Fruit fly (Drosophila melanogaster) whole organism, embryonic: ENCODE data around the gene CG15890.

ENCODE experiments used
- B-H1 ChIP-seq: fragments of 200-800 bp; sonication (Bioruptor generic); IDR thresholded peaks from 3 replicates; pipeline ENCODE4 v1.3.6; 2022; ENCODE audit warnings: missing biosample characterization, missing genetic modification characterization
- Bdp1 ChIP-seq: fragments of 200-800 bp; sonication (Bioruptor generic); optimal IDR thresholded peaks from 3 replicates; lab custom pipeline; 2016; ENCODE audit warnings: missing biosample characterization, missing genetic modification characterization
- CG11398 ChIP-seq: fragments of 200-800 bp; sonication (Bioruptor generic); optimal IDR thresholded peaks from 2 replicates; lab custom pipeline; 2016; ENCODE audit warnings: missing biosample characterization, missing genetic modification characterization
- CG12659 ChIP-seq: fragments of 200-800 bp; sonication (Bioruptor generic); optimal IDR thresholded peaks from 3 replicates; lab custom pipeline; 2017; ENCODE audit warnings: mild to moderate bottlenecking, missing biosample characterization, missing genetic modification reagents, missing genetic modification characterization
- CG13123 ChIP-seq: fragments of 200-800 bp; sonication (Bioruptor generic); optimal IDR thresholded peaks from 2 replicates; lab custom pipeline; 2016; ENCODE audit warnings: missing biosample characterization, missing genetic modification characterization
- CG13287 ChIP-seq: fragments of 200-800 bp; sonication (Bioruptor generic); IDR thresholded peaks from 2 replicates; pipeline ENCODE4 v1.3.6; 2022; ENCODE audit warnings: missing biosample characterization, missing genetic modification characterization; ENCODE audit not compliant: partially characterized antibody
- CG15269 ChIP-seq: fragments of 200-800 bp; sonication (Bioruptor generic); optimal IDR thresholded peaks from 2 replicates; lab custom pipeline; 2018; ENCODE audit warnings: missing biosample characterization, mild to moderate bottlenecking, missing genetic modification characterization, moderate library complexity
- CG16863 ChIP-seq: fragments of 200-800 bp; sonication (Bioruptor generic); optimal IDR thresholded peaks from 3 replicates; lab custom pipeline; 2016; ENCODE audit warnings: missing biosample characterization, missing genetic modification characterization
- CG17612 ChIP-seq: fragments of 200-800 bp; sonication (Bioruptor generic); IDR thresholded peaks from 2 replicates; pipeline ENCODE4 v1.3.6; 2022; ENCODE audit warnings: missing biosample characterization, missing genetic modification characterization
- CG17912 ChIP-seq: fragments of 200-800 bp; sonication (Bioruptor generic); optimal IDR thresholded peaks from 2 replicates; lab custom pipeline; 2018; ENCODE audit warnings: missing biosample characterization, mild to moderate bottlenecking, missing genetic modification characterization
- CG18476 ChIP-seq: fragments of 200-800 bp; sonication (Bioruptor generic); optimal IDR thresholded peaks from 2 replicates; lab custom pipeline; 2016; ENCODE audit warnings: missing biosample characterization, mild to moderate bottlenecking, missing genetic modification characterization
- CG43689 ChIP-seq: fragments of 200-800 bp; sonication (Bioruptor generic); IDR thresholded peaks from 2 replicates; pipeline ENCODE4 v1.3.6; 2022; ENCODE audit warnings: missing biosample characterization, missing genetic modification characterization
- CG7357 ChIP-seq: fragments of 200-800 bp; sonication (Bioruptor generic); IDR thresholded peaks from 3 replicates; pipeline ENCODE4 v1.3.6; 2022; ENCODE audit warnings: missing biosample characterization, missing genetic modification characterization
- CG7963 ChIP-seq: fragments of 200-800 bp; sonication (Bioruptor generic); IDR thresholded peaks from 3 replicates; pipeline ENCODE4 v1.3.6; 2022; ENCODE audit warnings: missing biosample characterization, missing genetic modification characterization; ENCODE audit not compliant: partially characterized antibody
- CG8089 ChIP-seq: fragments of 200-800 bp; sonication (Bioruptor generic); optimal IDR thresholded peaks from 3 replicates; lab custom pipeline; 2016; ENCODE audit warnings: missing biosample characterization, missing genetic modification characterization
- CG8359 ChIP-seq: fragments of 200-800 bp; sonication (Bioruptor generic); optimal IDR thresholded peaks from 2 replicates; lab custom pipeline; 2017; ENCODE audit warnings: missing biosample characterization, mild to moderate bottlenecking, missing genetic modification characterization, borderline replicate concordance
- Camta ChIP-seq: fragments of 200-800 bp; sonication (Bioruptor generic); optimal IDR thresholded peaks from 2 replicates; lab custom pipeline; 2016; ENCODE audit warnings: missing biosample characterization, missing genetic modification characterization
- CoRest ChIP-seq: fragments of 200-800 bp; sonication (Bioruptor generic); optimal IDR thresholded peaks from 3 replicates; lab custom pipeline; 2018; ENCODE audit warnings: missing biosample characterization, mild to moderate bottlenecking, missing genetic modification characterization, moderate library complexity
- Doc2 ChIP-seq: fragments of 200-800 bp; sonication (Bioruptor generic); IDR thresholded peaks from 2 replicates; pipeline ENCODE4 v1.3.6; 2022; ENCODE audit warnings: missing biosample characterization, missing genetic modification characterization
- Drgx ChIP-seq: fragments of 200-800 bp; sonication (Bioruptor generic); IDR thresholded peaks from 2 replicates; pipeline ENCODE4 v1.3.6; 2022; ENCODE audit warnings: missing biosample characterization, missing genetic modification characterization
- Fer2 ChIP-seq: fragments of 200-800 bp; sonication (Bioruptor generic); optimal IDR thresholded peaks from 2 replicates; lab custom pipeline; 2018; ENCODE audit warnings: missing biosample characterization, mild to moderate bottlenecking, missing genetic modification characterization, moderate library complexity
- Hr3 ChIP-seq: fragments of 200-800 bp; sonication (Bioruptor generic); optimal IDR thresholded peaks from 3 replicates; lab custom pipeline; 2016; ENCODE audit warnings: missing biosample characterization, missing genetic modification characterization
- Hr78 ChIP-seq, 2 experiments: fragments of 200-800 bp in 1 of 2; fragments of >200 bp in 1 of 2; sonication (Bioruptor generic) in 1 of 2; optimal IDR thresholded peaks; 2 replicates each; lab custom pipeline; 2017 to 2019; ENCODE audit warnings: missing biosample characterization in 2 of 2, missing genetic modification characterization in 2 of 2, mild to moderate bottlenecking in 1 of 2, moderate library complexity in 1 of 2
- Sry-β ChIP-seq: fragments of 200-800 bp; sonication (Bioruptor generic); optimal IDR thresholded peaks from 2 replicates; lab custom pipeline; 2018; ENCODE audit warnings: missing biosample characterization, mild to moderate bottlenecking, missing genetic modification characterization, moderate library complexity
- Sry-δ ChIP-seq: fragments of 200-800 bp; sonication (Bioruptor generic); optimal IDR thresholded peaks from 2 replicates; lab custom pipeline; 2016; ENCODE audit warnings: missing biosample characterization, missing genetic modification characterization
- Ssrp ChIP-seq: fragments of 200-800 bp; sonication (Bioruptor generic); optimal IDR thresholded peaks from 2 replicates; lab custom pipeline; 2018; ENCODE audit warnings: missing biosample characterization, mild to moderate bottlenecking, missing genetic modification characterization, moderate library complexity
- Trl ChIP-seq, 3 experiments: fragments of >200 bp in 2 of 3; fragments of 200-800 bp in 1 of 3; sonication (Bioruptor generic) in 1 of 3; optimal IDR thresholded peaks; 2 replicates in 1 of 3; 3 replicates in 2 of 3; lab custom pipeline; 2016 to 2017; ENCODE audit warnings: missing biosample characterization in 1 of 3, missing genetic modification characterization in 1 of 3
- az2 ChIP-seq: fragments of 200-800 bp; sonication (Bioruptor generic); optimal IDR thresholded peaks from 3 replicates; lab custom pipeline; 2016; ENCODE audit warnings: missing biosample characterization, missing genetic modification characterization
- bbx ChIP-seq: fragments of 200-800 bp; sonication (Bioruptor generic); IDR thresholded peaks from 2 replicates; pipeline ENCODE4 v1.3.6; 2022; ENCODE audit warnings: missing biosample characterization, missing genetic modification characterization; ENCODE audit not compliant: partially characterized antibody
- bowl ChIP-seq: fragments of 200-800 bp; sonication (Bioruptor generic); IDR thresholded peaks from 2 replicates; pipeline ENCODE4 v1.3.6; 2022; ENCODE audit warnings: missing biosample characterization, missing genetic modification characterization
- dpn ChIP-seq, 2 experiments: fragments of 200-800 bp; sonication (Bioruptor generic); optimal IDR thresholded peaks; 3 replicates each; lab custom pipeline; 2016; ENCODE audit warnings: missing biosample characterization in 2 of 2, missing genetic modification characterization in 2 of 2
- fd96Cb ChIP-seq: fragments of 200-800 bp; sonication (Bioruptor generic); optimal IDR thresholded peaks from 2 replicates; lab custom pipeline; 2018; ENCODE audit warnings: missing biosample characterization, mild to moderate bottlenecking, missing genetic modification characterization, moderate library complexity
- fu2 ChIP-seq: fragments of 200-800 bp; sonication (Bioruptor generic); optimal IDR thresholded peaks from 2 replicates; lab custom pipeline; 2016; ENCODE audit warnings: missing biosample characterization, missing genetic modification characterization
- gfzf ChIP-seq: fragments of 200-800 bp; sonication (Bioruptor generic); optimal IDR thresholded peaks from 2 replicates; lab custom pipeline; 2016; ENCODE audit warnings: missing biosample characterization, mild to moderate bottlenecking, missing genetic modification characterization, moderate library complexity
- gro ChIP-seq: fragments of 200-800 bp; sonication (Bioruptor generic); optimal IDR thresholded peaks from 2 replicates; lab custom pipeline; 2016; ENCODE audit warnings: missing biosample characterization, missing genetic modification characterization
- hb ChIP-seq: fragments of 200-800 bp; sonication (Bioruptor generic); IDR thresholded peaks from 3 replicates; pipeline ENCODE4 v1.3.6; 2022; ENCODE audit warnings: missing biosample characterization, missing genetic modification characterization; ENCODE audit not compliant: partially characterized antibody
- mld ChIP-seq: fragments of 200-800 bp; sonication (Bioruptor generic); IDR thresholded peaks from 3 replicates; pipeline ENCODE4 v1.3.6; 2022; ENCODE audit warnings: missing biosample characterization, missing genetic modification characterization; ENCODE audit not compliant: partially characterized antibody
- oc ChIP-seq: fragments of 200-800 bp; sonication (Bioruptor generic); optimal IDR thresholded peaks from 2 replicates; lab custom pipeline; 2018; ENCODE audit warnings: missing biosample characterization, mild to moderate bottlenecking, missing genetic modification characterization, moderate library complexity
- pfk ChIP-seq: fragments of 200-800 bp; sonication (Bioruptor generic); optimal IDR thresholded peaks from 2 replicates; lab custom pipeline; 2018; ENCODE audit warnings: missing biosample characterization, mild to moderate bottlenecking, missing genetic modification characterization, moderate library complexity
- pum ChIP-seq: fragments of 200-800 bp; sonication (Bioruptor generic); optimal IDR thresholded peaks from 2 replicates; lab custom pipeline; 2016; ENCODE audit warnings: missing biosample characterization, missing genetic modification characterization
- rib ChIP-seq: fragments of 200-800 bp; sonication (Bioruptor generic); IDR thresholded peaks from 2 replicates; pipeline ENCODE4 v1.3.6; 2022; ENCODE audit warnings: missing biosample characterization, missing genetic modification characterization
- sc ChIP-seq, 3 experiments: fragments of >200 bp in 2 of 3; fragments of 200-800 bp in 1 of 3; sonication (Bioruptor generic) in 1 of 3; optimal IDR thresholded peaks; 2 replicates in 2 of 3; 3 replicates in 1 of 3; lab custom pipeline; 2017; ENCODE audit warnings: mild to moderate bottlenecking in 1 of 3, missing biosample characterization in 1 of 3, missing genetic modification characterization in 1 of 3, missing genetic modification reagents in 1 of 3
- slp2 ChIP-seq: fragments of 200-800 bp; sonication (Bioruptor generic); optimal IDR thresholded peaks from 2 replicates; lab custom pipeline; 2016; ENCODE audit warnings: missing biosample characterization, missing genetic modification characterization
- sug ChIP-seq: fragments of 200-800 bp; optimal IDR thresholded peaks from 2 replicates; lab custom pipeline; 2019; ENCODE audit warnings: missing biosample characterization, mild to moderate bottlenecking, missing genetic modification characterization, moderate library complexity
- trem ChIP-seq: fragments of 200-800 bp; optimal IDR thresholded peaks from 3 replicates; lab custom pipeline; 2019; ENCODE audit warnings: missing biosample characterization, mild to moderate bottlenecking, missing genetic modification characterization, moderate library complexity
- twi ChIP-seq: fragments of 200-800 bp; optimal IDR thresholded peaks from 2 replicates; lab custom pipeline; 2019; ENCODE audit warnings: missing biosample characterization, mild to moderate bottlenecking, missing genetic modification characterization, moderate library complexity
- tx ChIP-seq: fragments of 200-800 bp; sonication (Bioruptor generic); optimal IDR thresholded peaks from 2 replicates; lab custom pipeline; 2016; ENCODE audit warnings: missing biosample characterization, missing genetic modification characterization
- vnd ChIP-seq: fragments of 200-800 bp; sonication (Bioruptor generic); IDR thresholded peaks from 3 replicates; pipeline ENCODE4 v1.3.6; 2022; ENCODE audit warnings: missing biosample characterization, missing genetic modification characterization; ENCODE audit not compliant: partially characterized antibody
- z ChIP-seq: fragments of 200-800 bp; sonication (Bioruptor generic); IDR thresholded peaks from 3 replicates; pipeline ENCODE4 v1.3.6; 2022; ENCODE audit warnings: missing biosample characterization, missing genetic modification characterization
- zf30C ChIP-seq: fragments of 200-800 bp; sonication (Bioruptor generic); optimal IDR thresholded peaks from 3 replicates; lab custom pipeline; 2018; ENCODE audit warnings: missing biosample characterization, mild to moderate bottlenecking, missing genetic modification characterization

Gene CG15890

dm6 chrX:14743819-14744218, 21.8 kb downstream of the CG15890 start (continued):
- TF ChIP-seq z = no peak
- TF ChIP-seq rib (GFP tag; lab: Robert Waterston, UW) = no peak
- no peak for TF ChIP-seq twi (tag; lab: Kevin White, UChicago)
- no peak for TF ChIP-seq Sry-δ
- TF ChIP-seq Hr3 (GFP tag; lab: Kevin White, UChicago) = peak; percentile 26
- TF ChIP-seq tx (GFP tag; lab: Kevin White, UChicago) = no peak
- TF ChIP-seq Camta (GFP tag; lab: Kevin White, UChicago) = no peak
- TF ChIP-seq hb = no peak
- TF ChIP-seq CG43689 (GFP tag; lab: Robert Waterston, UW) = no peak
- peak; percentile 5 for TF ChIP-seq pum
- TF ChIP-seq sc (optimal IDR thresholded peaks at IDR 0.05; lab: Kevin White, UChicago) = no peak
- TF ChIP-seq sc (GFP tag; optimal IDR thresholded peaks at IDR 0.05; lab: Kevin White, UChicago) = peak; percentile 33
- no peak for TF ChIP-seq mld (GFP tag; lab: Robert Waterston, UW)
- TF ChIP-seq Fer2 (tag; lab: Kevin White, UChicago) = no peak
- TF ChIP-seq CG8089 (GFP tag; lab: Kevin White, UChicago) = no peak
- no peak for TF ChIP-seq CG17612
- TF ChIP-seq Bdp1 (GFP tag; lab: Kevin White, UChicago) = no peak
- no peak for TF ChIP-seq fu2
- TF ChIP-seq Hr78 (GFP tag; optimal IDR thresholded peaks at IDR 0.05; lab: Kevin White, UChicago) = peak in 1 of 2 experiments; percentile 61
- no peak for TF ChIP-seq bowl (GFP tag; lab: Robert Waterston, UW)
- no peak for TF ChIP-seq gro (GFP tag; lab: Kevin White, UChicago)
- TF ChIP-seq B-H1 (GFP tag; lab: Robert Waterston, UW) = no peak; the same call in 2 of the 3 replicates
- no peak for TF ChIP-seq oc
- TF ChIP-seq CG8359 = peak; percentile 21
- TF ChIP-seq dpn (GFP tag; optimal IDR thresholded peaks at IDR 0.05; lab: Kevin White, UChicago) = no peak
- peak; percentile 57 for TF ChIP-seq fd96Cb (tag; lab: Kevin White, UChicago)
- peak; percentile 26 for TF ChIP-seq az2
- TF ChIP-seq Drgx (GFP tag; lab: Robert Waterston, UW) = peak; percentile 19; the same call in 1 of the 2 replicates
- no peak for TF ChIP-seq vnd
- TF ChIP-seq CG13287 (GFP tag; lab: Robert Waterston, UW) = no peak
- no peak for TF ChIP-seq pfk (GFP tag; lab: Kevin White, UChicago)
- TF ChIP-seq sug (tag; lab: Kevin White, UChicago) = no peak
- peak; percentile 55 for TF ChIP-seq CG15269 (tag; lab: Kevin White, UChicago)
- peak; percentile 66 for TF ChIP-seq Ssrp
- TF ChIP-seq Doc2 (GFP tag; lab: Robert Waterston, UW) = no peak
- peak; percentile 54 for TF ChIP-seq trem (tag; lab: Kevin White, UChicago)
- TF ChIP-seq CG13123 (GFP tag; lab: Kevin White, UChicago) = no peak
- TF ChIP-seq slp2 (GFP tag; lab: Kevin White, UChicago) = no peak
- TF ChIP-seq CG11398 (GFP tag; lab: Kevin White, UChicago) = no peak
- TF ChIP-seq CoRest (tag; lab: Kevin White, UChicago) = peak; percentile 64
- no peak for TF ChIP-seq CG18476 (GFP tag; lab: Kevin White, UChicago)
- TF ChIP-seq zf30C (GFP tag; lab: Kevin White, UChicago) = no peak
- no peak for TF ChIP-seq Sry-β (GFP tag; lab: Kevin White, UChicago)
- TF ChIP-seq bbx (GFP tag; lab: Robert Waterston, UW) = no peak
- no peak for TF ChIP-seq CG7357 (GFP tag; lab: Robert Waterston, UW)
- TF ChIP-seq CG16863 (GFP tag; lab: Kevin White, UChicago) = no peak
- TF ChIP-seq CG17912 (GFP tag; lab: Kevin White, UChicago) = no peak
- no peak for TF ChIP-seq Trl (optimal IDR thresholded peaks at IDR 0.05; lab: Kevin White, UChicago)
- TF ChIP-seq Trl (GFP tag; optimal IDR thresholded peaks at IDR 0.05; lab: Kevin White, UChicago) = no peak
- no peak for TF ChIP-seq CG7963 (GFP tag; lab: Robert Waterston, UW)
- peak; percentile 29 for TF ChIP-seq CG12659 (GFP tag; lab: Kevin White, UChicago)
- no peak for TF ChIP-seq gfzf
